Worm (Caenorhabditis elegans): Measurements from ENCODE around the gene pdf-2.

pdf-2 gene

DNA sequence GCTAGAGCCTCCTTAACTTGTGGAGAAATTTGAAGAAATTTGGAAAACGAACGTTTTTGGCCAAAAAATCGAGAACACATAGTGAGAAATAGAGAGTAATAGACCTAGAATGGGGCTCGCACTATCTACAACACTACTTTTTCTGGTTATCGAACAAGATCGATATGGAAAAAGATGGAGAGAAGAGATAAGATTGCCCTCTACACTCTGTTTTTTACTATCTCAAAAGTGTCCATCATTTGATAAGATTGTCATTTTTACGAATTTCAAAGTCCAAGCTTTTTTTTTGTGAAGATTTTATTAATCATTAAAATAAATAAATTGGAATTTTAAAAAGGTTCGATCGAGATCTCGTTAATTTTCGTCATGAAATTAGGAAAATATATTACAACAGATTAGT, 40.6 kb downstream of the pdf-2 start, which contains the start of gene T24C12.3:
Gene T24C12.3 (minus strand): TSS at position 134 of the 400 bp plus-strand sequence.
- no peak for TF ChIP-seq daf-16 (GFP tag; optimal IDR thresholded peaks at IDR 0.05)
- TF ChIP-seq daf-16 (tag; optimal IDR thresholded peaks at IDR 0.05) = peak; percentile 72
- peak; percentile 75 for TF ChIP-seq nhr-28 (tag; optimal IDR thresholded peaks at IDR 0.05)
- peak; percentile 60 for TF ChIP-seq hlh-11 (tag; optimal IDR thresholded peaks at IDR 0.05)
- peak; percentile 16 for TF ChIP-seq nhr-77 (tag; optimal IDR thresholded peaks at IDR 0.05)
- TF ChIP-seq F10B5.3 (tag; optimal IDR thresholded peaks at IDR 0.05) = no peak
- peak; percentile 47 for TF ChIP-seq dve-1 (tag; optimal IDR thresholded peaks at IDR 0.05; ENCODE audit: insufficient read depth)
- TF ChIP-seq zfp-3 (GFP tag; conservative IDR thresholded peaks at IDR 0.05) = no peak
- TF ChIP-seq R02D3.7 (tag; optimal IDR thresholded peaks at IDR 0.05) = no peak
- peak; percentile 96 for TF ChIP-seq pqm-1 (tag; optimal IDR thresholded peaks at IDR 0.05)
- TF ChIP-seq dmd-6 (GFP tag; IDR thresholded peaks at IDR 0.05) = peak; percentile 75

DNA sequence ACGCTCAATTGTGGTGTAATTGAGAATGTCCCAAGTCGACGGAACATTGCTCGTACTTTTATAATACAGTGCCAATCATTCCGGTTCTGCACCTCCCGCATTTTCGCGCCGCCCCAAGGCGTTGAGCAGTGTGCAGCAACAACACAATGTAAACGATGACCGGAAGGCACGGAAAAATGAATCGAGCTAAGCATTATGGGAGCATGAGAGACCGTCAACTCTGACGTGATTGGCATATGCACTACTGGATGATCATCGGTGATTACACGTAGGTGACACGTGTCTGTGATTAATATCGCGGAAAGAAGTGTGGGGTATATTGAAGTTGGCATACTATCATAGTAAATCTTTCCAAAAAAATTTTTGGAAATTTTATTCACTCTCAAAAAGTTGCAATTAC, 41.8 kb downstream of the pdf-2 start, which contains the start of gene T24C12.4:
Gene T24C12.4 (minus strand): TSS at position 101 of the 400 bp plus-strand sequence.
- no peak for TF ChIP-seq unc-62 (GFP tag; optimal IDR thresholded peaks at IDR 0.05 in 1 of 2)
- no peak for TF ChIP-seq unc-62 (tag; optimal IDR thresholded peaks at IDR 0.05)
- no peak for TF ChIP-seq ctbp-1 (GFP tag; IDR thresholded peaks at IDR 0.05)
- no peak for TF ChIP-seq egl-27 (tag; optimal IDR thresholded peaks at IDR 0.05)
- TF ChIP-seq mes-2 (tag; optimal IDR thresholded peaks at IDR 0.05; ENCODE audit: poor library complexity, severe bottlenecking) = no peak
- TF ChIP-seq lim-7 (GFP tag; IDR thresholded peaks at IDR 0.05) = no peak
- no peak for TF ChIP-seq jun-1 (tag; optimal IDR thresholded peaks at IDR 0.05)
- TF ChIP-seq nhr-41 (GFP tag; IDR thresholded peaks at IDR 0.05) = no peak
- TF ChIP-seq lin-29 (GFP tag; IDR thresholded peaks at IDR 0.05) = no peak
- no peak for TF ChIP-seq hmg-1.1 (GFP tag; IDR thresholded peaks at IDR 0.05)
- TF ChIP-seq fkh-10 (GFP tag; optimal IDR thresholded peaks at IDR 0.05) = no peak
- TF ChIP-seq attf-4 (tag; optimal IDR thresholded peaks at IDR 0.05) = no peak
- no peak for TF ChIP-seq F44E2.7 (GFP tag; IDR thresholded peaks at IDR 0.05)
- TF ChIP-seq dve-1 (tag; optimal IDR thresholded peaks at IDR 0.05; ENCODE audit: insufficient read depth) = no peak
- no peak for TF ChIP-seq ztf-7 (tag; optimal IDR thresholded peaks at IDR 0.05)
- TF ChIP-seq tra-1 (GFP tag; IDR thresholded peaks at IDR 0.05) = no peak
- TF ChIP-seq zfp-2 (tag; optimal IDR thresholded peaks at IDR 0.05) = no peak
- no peak for TF ChIP-seq daf-16 (GFP tag; optimal IDR thresholded peaks at IDR 0.05)
- no peak for TF ChIP-seq daf-16 (tag; optimal IDR thresholded peaks at IDR 0.05)

DNA sequence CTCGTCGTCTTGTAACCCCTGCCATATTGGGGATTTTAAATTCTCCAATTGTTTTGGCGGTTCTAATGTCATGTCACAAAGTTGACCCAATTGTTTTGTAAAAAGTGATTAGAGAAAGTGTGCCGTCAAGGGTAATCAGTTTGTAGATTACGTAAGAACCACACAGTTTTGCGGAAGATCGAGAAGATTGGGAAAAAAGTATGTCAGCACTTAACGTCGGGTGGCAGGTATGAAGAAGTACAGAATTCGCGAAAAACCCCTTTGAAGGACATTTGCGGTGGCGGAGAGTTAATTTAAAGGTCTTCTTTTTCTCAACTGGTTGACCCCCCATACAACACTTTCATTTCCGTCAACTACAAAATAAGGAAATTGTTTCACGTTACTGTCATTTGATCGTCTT, 45.2 kb downstream of the pdf-2 start:
- no peak for TF ChIP-seq attf-4 (tag; optimal IDR thresholded peaks at IDR 0.05)
- TF ChIP-seq zip-11 (GFP tag; IDR thresholded peaks at IDR 0.05) = no peak
- TF ChIP-seq hif-1 (tag; optimal IDR thresholded peaks at IDR 0.05) = no peak
- TF ChIP-seq lin-29 (GFP tag; IDR thresholded peaks at IDR 0.05) = no peak
- peak; percentile 10 for TF ChIP-seq hlh-11 (tag; optimal IDR thresholded peaks at IDR 0.05)
- TF ChIP-seq daf-8 (GFP tag; IDR thresholded peaks at IDR 0.05) = no peak
- no peak for TF ChIP-seq T20F7.1 (GFP tag; optimal IDR thresholded peaks at IDR 0.05)
- TF ChIP-seq nhr-28 (tag; optimal IDR thresholded peaks at IDR 0.05) = peak; percentile 28
- no peak for TF ChIP-seq nhr-10 (tag; optimal IDR thresholded peaks at IDR 0.05)
- no peak for TF ChIP-seq F10B5.3 (tag; optimal IDR thresholded peaks at IDR 0.05)
- TF ChIP-seq sdz-12 (GFP tag; optimal IDR thresholded peaks at IDR 0.05) = no peak
- no peak for TF ChIP-seq lim-7 (GFP tag; IDR thresholded peaks at IDR 0.05)
- peak; percentile 45 for TF ChIP-seq nhr-25 (tag; optimal IDR thresholded peaks at IDR 0.05; ENCODE audit: borderline replicate concordance, insufficient read depth)
- TF ChIP-seq vab-7 (GFP tag; IDR thresholded peaks at IDR 0.05) = no peak
- no peak for TF ChIP-seq ctbp-1 (GFP tag; IDR thresholded peaks at IDR 0.05)
- no peak for TF ChIP-seq set-16 (GFP tag; IDR thresholded peaks at IDR 0.05)
- no peak for TF ChIP-seq ztf-11 (tag; optimal IDR thresholded peaks at IDR 0.05)
- TF ChIP-seq nhr-77 (tag; optimal IDR thresholded peaks at IDR 0.05) = no peak

Measured in whole organism, L4 larva.